Fruit fly (Drosophila melanogaster) S2 (cell line): Measurements from ENCODE around the gene CG43221.

Experiments
- CG8478 ChIP-seq: fragments of >200 bp; optimal IDR thresholded peaks from 2 replicates; lab custom pipeline; 2018
- CTCF ChIP-seq, 2 experiments: fragments of >200 bp; optimal IDR thresholded peaks; 2 replicates each; lab custom pipeline; 2018

DNA sequence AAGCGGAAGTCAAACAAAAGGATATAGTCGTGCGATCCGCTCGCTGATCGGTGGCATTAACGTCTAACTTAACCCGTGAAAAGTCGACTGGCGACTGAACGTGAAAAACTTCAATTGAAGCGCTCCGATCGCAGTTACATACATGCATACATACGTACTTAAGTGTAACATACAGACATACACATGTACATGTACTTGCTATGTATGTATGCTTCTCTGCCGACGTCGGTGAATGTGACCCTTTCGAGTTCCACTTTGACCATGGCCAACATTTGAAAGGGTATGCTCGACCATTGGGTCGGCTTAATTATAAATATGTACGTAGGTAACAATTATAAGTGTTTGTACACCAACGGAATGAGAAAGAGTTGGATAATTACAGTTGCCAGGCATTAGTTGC is 11.6 kb downstream of the CG43221 start, which contains the start of gene qua:
- TF ChIP-seq CTCF (optimal IDR thresholded peaks at IDR 0.05; lab: Kevin White, UChicago): no peak
- no peak for TF ChIP-seq CG8478 (lab: Kevin White, UChicago)
